Worm (Caenorhabditis elegans) whole organism, L4 larva: ENCODE data around the gene cut-2.

Experiments
- R02D3.7 ChIP-seq: fragments of 150-350 bp; sonication (generic microtip); optimal IDR thresholded peaks from 3 replicates; lab custom pipeline; 2014; ENCODE audit warnings: missing biosample characterization, missing genetic modification characterization
- snpc-4 ChIP-seq: fragments of 150-350 bp; optimal IDR thresholded peaks from 2 replicates; lab custom pipeline; 2014; ENCODE audit warnings: missing biosample characterization, missing genetic modification characterization

DNA sequence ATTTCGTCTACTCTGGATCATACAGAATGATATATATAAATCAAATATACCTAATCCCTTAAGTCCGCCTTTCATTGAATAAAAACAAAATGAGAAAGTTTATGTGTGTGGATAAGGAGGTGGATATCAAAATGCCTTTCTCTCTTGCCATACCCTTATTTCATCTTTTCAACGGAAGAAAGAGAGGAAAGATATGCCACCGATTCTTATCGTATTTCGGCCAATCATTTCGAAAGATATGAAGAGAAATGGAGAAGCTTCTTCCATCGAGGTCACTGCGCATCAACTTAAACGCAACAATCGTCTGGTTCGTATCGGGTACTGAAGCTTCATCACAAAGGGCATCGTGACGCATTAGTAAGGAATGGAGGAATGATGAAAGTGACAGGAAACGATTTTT, 1.4 kb upstream of the cut-2 start:
- TF ChIP-seq snpc-4 (tag; lab: Kevin White, UChicago): no peak
- TF ChIP-seq R02D3.7 (tag; lab: Kevin White, UChicago): no peak
